Worm (Caenorhabditis elegans): ENCODE data around the gene nhr-76.

The nhr-76 gene

ce11 chrIV:627237-627636 is at the start of gene nhr-76:
Gene nhr-76 (plus strand): TSS chrIV:627537.
- TF ChIP-seq nhr-25 (tag; optimal IDR thresholded peaks at IDR 0.05) (no peak), nhr-6 (tag; optimal IDR thresholded peaks at IDR 0.05) (no peak), fos-1 (tag; optimal IDR thresholded peaks at IDR 0.05) (no peak), nhr-237 (tag; optimal IDR thresholded peaks at IDR 0.05) (no peak), F13H6.1 (tag; optimal IDR thresholded peaks at IDR 0.05) (no peak), ztf-1 (GFP tag; conservative IDR thresholded peaks at IDR 0.05) (no peak), crh-2 (tag; optimal IDR thresholded peaks at IDR 0.05) (no peak), zag-1 (tag; optimal IDR thresholded peaks at IDR 0.05) (no peak), Y55F3AM.14 (GFP tag; optimal IDR thresholded peaks at IDR 0.05) (no peak), lsy-2 (tag; optimal IDR thresholded peaks at IDR 0.05) (no peak), unc-39 (tag; optimal IDR thresholded peaks at IDR 0.05) (no peak), blmp-1 (tag; optimal IDR thresholded peaks at IDR 0.05; ENCODE audit: insufficient read depth) (no peak), nhr-23 (tag; optimal IDR thresholded peaks at IDR 0.05) (no peak), snpc-4 (tag; optimal IDR thresholded peaks at IDR 0.05) (no peak), C34F6.9 (tag; optimal IDR thresholded peaks at IDR 0.05) (no peak), elt-1 (tag; optimal IDR thresholded peaks at IDR 0.05) (no peak)

ce11 chrIV:580512-580911 is 46.8 kb upstream of the nhr-76 start:
- TF ChIP-seq peb-1 (tag; optimal IDR thresholded peaks at IDR 0.05) (no peak), ztf-11 (tag; optimal IDR thresholded peaks at IDR 0.05) (no peak), fos-1 (tag; optimal IDR thresholded peaks at IDR 0.05) (no peak), zag-1 (tag; optimal IDR thresholded peaks at IDR 0.05) (no peak), sma-9 (GFP tag; optimal IDR thresholded peaks at IDR 0.05) (no peak), sma-9 (tag; optimal IDR thresholded peaks at IDR 0.05) (no peak), lin-39 (tag; optimal IDR thresholded peaks at IDR 0.05) (no peak), egl-27 (tag; optimal IDR thresholded peaks at IDR 0.05) (no peak), lin-11 (tag; optimal IDR thresholded peaks at IDR 0.05) (no peak), blmp-1 (tag; optimal IDR thresholded peaks at IDR 0.05; ENCODE audit: insufficient read depth) (no peak), ztf-1 (GFP tag; conservative IDR thresholded peaks at IDR 0.05) (no peak), nhr-237 (tag; optimal IDR thresholded peaks at IDR 0.05) (no peak), F13H6.1 (tag; optimal IDR thresholded peaks at IDR 0.05) (no peak), dmd-4 (tag; optimal IDR thresholded peaks at IDR 0.05) (no peak), crh-2 (tag; optimal IDR thresholded peaks at IDR 0.05) (no peak)

- TF ChIP-seq nhr-12 (tag; optimal IDR thresholded peaks at IDR 0.05) (no peak), dmd-4 (tag; optimal IDR thresholded peaks at IDR 0.05) (no peak), blmp-1 (tag; optimal IDR thresholded peaks at IDR 0.05; ENCODE audit: insufficient read depth) (no peak), sem-4 (tag; optimal IDR thresholded peaks at IDR 0.05) (no peak), mdl-1 (tag; optimal IDR thresholded peaks at IDR 0.05) (no peak), ztf-1 (GFP tag; conservative IDR thresholded peaks at IDR 0.05) (no peak), zag-1 (tag; optimal IDR thresholded peaks at IDR 0.05) (no peak), sma-9 (GFP tag; optimal IDR thresholded peaks at IDR 0.05) (no peak), sma-9 (tag; optimal IDR thresholded peaks at IDR 0.05) (no peak), peb-1 (tag; optimal IDR thresholded peaks at IDR 0.05) (no peak), mab-5 (tag; optimal IDR thresholded peaks at IDR 0.05) (no peak), unc-39 (tag; optimal IDR thresholded peaks at IDR 0.05) (no peak), ceh-16 (tag; optimal IDR thresholded peaks at IDR 0.05) (no peak), unc-62 (GFP tag; optimal IDR thresholded peaks at IDR 0.05) (no peak), nhr-10 (tag; optimal IDR thresholded peaks at IDR 0.05) (no peak), R02D3.7 (tag; optimal IDR thresholded peaks at IDR 0.05) (no peak), ztf-11 (tag; optimal IDR thresholded peaks at IDR 0.05) (no peak), aly-2 (tag; optimal IDR thresholded peaks at IDR 0.05) (no peak), nhr-23 (tag; optimal IDR thresholded peaks at IDR 0.05) (no peak), skn-1 (tag; optimal IDR thresholded peaks at IDR 0.05) (no peak), lsy-2 (tag; optimal IDR thresholded peaks at IDR 0.05) (no peak)
These were observed 45.2 kb upstream of the nhr-76 start, which contains the start of gene F56A11.6 for ce11 chrIV:582130-582529. Gene F56A11.6 (minus strand): TSS chrIV:582230.

ce11 chrIV:584039-584438 is 43.3 kb upstream of the nhr-76 start:
- TF ChIP-seq nhr-237 (tag; optimal IDR thresholded peaks at IDR 0.05) (no peak), zag-1 (tag; optimal IDR thresholded peaks at IDR 0.05) (no peak), alr-1 (tag; optimal IDR thresholded peaks at IDR 0.05) (no peak), sem-4 (tag; optimal IDR thresholded peaks at IDR 0.05) (no peak), Y55F3AM.14 (GFP tag; optimal IDR thresholded peaks at IDR 0.05) (no peak), F13H6.1 (tag; optimal IDR thresholded peaks at IDR 0.05) (no peak), aly-2 (tag; optimal IDR thresholded peaks at IDR 0.05) (no peak), nhr-10 (tag; optimal IDR thresholded peaks at IDR 0.05) (no peak)
